Fruit fly (Drosophila melanogaster) whole organism, embryonic: ENCODE data around the gene CG6149.

Source experiments
- ATbp ChIP-seq: fragments of 200-800 bp; sonication (Bioruptor generic); optimal IDR thresholded peaks from 2 replicates; lab custom pipeline; 2017; ENCODE audit warnings: missing biosample characterization, mild to moderate bottlenecking, missing genetic modification characterization, missing genetic modification reagents
- Atf6 ChIP-seq: fragments of 200-800 bp; sonication (Bioruptor generic); IDR thresholded peaks from 2 replicates; pipeline ENCODE4 v1.3.6; 2022; ENCODE audit warnings: missing biosample characterization, missing genetic modification characterization
- Blimp-1 ChIP-seq: fragments of 200-800 bp; sonication (Bioruptor generic); optimal IDR thresholded peaks from 3 replicates; lab custom pipeline; 2018; ENCODE audit warnings: missing biosample characterization, missing genetic modification characterization, mild to moderate bottlenecking, moderate library complexity, missing genetic modification reagents
- CG1233 ChIP-seq: fragments of 200-800 bp; sonication (Bioruptor generic); optimal IDR thresholded peaks from 4 replicates; lab custom pipeline; 2018; ENCODE audit warnings: missing biosample characterization, mild to moderate bottlenecking, missing genetic modification characterization
- CG14710 ChIP-seq: fragments of 200-800 bp; sonication (Bioruptor generic); optimal IDR thresholded peaks from 3 replicates; lab custom pipeline; 2019; ENCODE audit warnings: missing biosample characterization, mild to moderate bottlenecking, missing genetic modification characterization, moderate library complexity
- CG15269 ChIP-seq: fragments of 200-800 bp; sonication (Bioruptor generic); optimal IDR thresholded peaks from 2 replicates; lab custom pipeline; 2018; ENCODE audit warnings: missing biosample characterization, mild to moderate bottlenecking, missing genetic modification characterization, moderate library complexity
- CG16813 ChIP-seq: fragments of 200-800 bp; sonication (Bioruptor generic); IDR thresholded peaks from 3 replicates; pipeline ENCODE4 v1.3.6; 2022; ENCODE audit warnings: missing biosample characterization, missing genetic modification characterization; ENCODE audit not compliant: partially characterized antibody
- CG16815 ChIP-seq: fragments of 200-800 bp; sonication (Bioruptor generic); optimal IDR thresholded peaks from 3 replicates; lab custom pipeline; 2017; ENCODE audit warnings: missing biosample characterization, mild to moderate bottlenecking, missing genetic modification characterization
- CG17361 ChIP-seq: fragments of 200-800 bp; sonication (Bioruptor generic); IDR thresholded peaks from 3 replicates; pipeline ENCODE4 v1.3.6; 2022; ENCODE audit warnings: missing biosample characterization, missing genetic modification characterization
- CG30020 ChIP-seq: fragments of 200-800 bp; optimal IDR thresholded peaks from 2 replicates; lab custom pipeline; 2019; ENCODE audit warnings: missing biosample characterization, mild to moderate bottlenecking, missing genetic modification characterization, moderate library complexity
- CG30403 ChIP-seq: fragments of 200-800 bp; sonication (Bioruptor generic); optimal IDR thresholded peaks from 3 replicates; lab custom pipeline; 2016; ENCODE audit warnings: missing biosample characterization, missing genetic modification characterization
- CG3281 ChIP-seq: fragments of 200-800 bp; sonication (Bioruptor generic); optimal IDR thresholded peaks from 3 replicates; lab custom pipeline; 2017; ENCODE audit warnings: missing biosample characterization, mild to moderate bottlenecking, missing genetic modification characterization
- CG3407 ChIP-seq: fragments of 200-800 bp; sonication (Bioruptor generic); optimal IDR thresholded peaks from 2 replicates; lab custom pipeline; 2018; ENCODE audit warnings: missing biosample characterization, mild to moderate bottlenecking, missing genetic modification characterization
- CG4404 ChIP-seq: fragments of 200-800 bp; sonication (Bioruptor generic); IDR thresholded peaks from 2 replicates; pipeline ENCODE4 v1.3.6; 2022; ENCODE audit warnings: missing biosample characterization, missing genetic modification characterization
- CG4617 ChIP-seq: fragments of 200-800 bp; sonication (Bioruptor generic); optimal IDR thresholded peaks from 3 replicates; lab custom pipeline; 2016; ENCODE audit warnings: missing biosample characterization, missing genetic modification characterization, borderline replicate concordance
- CG4730 ChIP-seq: fragments of 200-800 bp; sonication (Bioruptor generic); IDR thresholded peaks from 2 replicates; pipeline ENCODE4 v1.3.6; 2022; ENCODE audit warnings: missing biosample characterization, missing genetic modification characterization
- CG6813 ChIP-seq: fragments of 200-800 bp; sonication (Bioruptor generic); optimal IDR thresholded peaks from 2 replicates; lab custom pipeline; 2017; ENCODE audit warnings: missing biosample characterization, missing genetic modification characterization, mild to moderate bottlenecking, moderate library complexity, missing genetic modification reagents
- CG7987 ChIP-seq: fragments of 200-800 bp; sonication (Bioruptor generic); optimal IDR thresholded peaks from 2 replicates; lab custom pipeline; 2018; ENCODE audit warnings: missing biosample characterization, mild to moderate bottlenecking, missing genetic modification characterization, moderate library complexity
- CG8944 ChIP-seq: fragments of 200-800 bp; sonication (Bioruptor generic); optimal IDR thresholded peaks from 3 replicates; lab custom pipeline; 2016; ENCODE audit warnings: missing biosample characterization, missing genetic modification characterization
- CG9876 ChIP-seq: fragments of 200-800 bp; sonication (Bioruptor generic); optimal IDR thresholded peaks from 2 replicates; lab custom pipeline; 2016; ENCODE audit warnings: missing biosample characterization, missing genetic modification characterization
- CoRest ChIP-seq: fragments of 200-800 bp; sonication (Bioruptor generic); optimal IDR thresholded peaks from 3 replicates; lab custom pipeline; 2018; ENCODE audit warnings: missing biosample characterization, mild to moderate bottlenecking, missing genetic modification characterization, moderate library complexity
- D19B ChIP-seq: fragments of 200-800 bp; sonication (Bioruptor generic); optimal IDR thresholded peaks from 2 replicates; lab custom pipeline; 2017; ENCODE audit warnings: missing biosample characterization, mild to moderate bottlenecking, missing genetic modification characterization
- Dad ChIP-seq: fragments of 200-800 bp; sonication (Bioruptor generic); optimal IDR thresholded peaks from 3 replicates; lab custom pipeline; 2016; ENCODE audit warnings: missing biosample characterization, missing genetic modification characterization
- E2f1 ChIP-seq: fragments of 200-800 bp; sonication (Bioruptor generic); IDR thresholded peaks from 2 replicates; pipeline ENCODE4 v1.3.6; 2022; ENCODE audit warnings: missing biosample characterization, missing genetic modification characterization
- Ets97D ChIP-seq: fragments of 200-800 bp; sonication (Bioruptor generic); optimal IDR thresholded peaks from 3 replicates; lab custom pipeline; 2016; ENCODE audit warnings: missing biosample characterization, missing genetic modification characterization
- Fer3 ChIP-seq: fragments of 200-800 bp; sonication (Bioruptor generic); optimal IDR thresholded peaks from 2 replicates; lab custom pipeline; 2018; ENCODE audit warnings: missing biosample characterization, mild to moderate bottlenecking, missing genetic modification characterization, moderate library complexity
- HLH3B ChIP-seq: fragments of 200-800 bp; sonication (Bioruptor generic); IDR thresholded peaks from 2 replicates; pipeline ENCODE4 v1.3.6; 2022; ENCODE audit warnings: missing biosample characterization, missing genetic modification characterization
- Hsf ChIP-seq: fragments of 200-800 bp; sonication (Bioruptor generic); optimal IDR thresholded peaks from 3 replicates; lab custom pipeline; 2016; ENCODE audit warnings: missing biosample characterization, missing genetic modification characterization
- Max ChIP-seq: fragments of 200-800 bp; sonication (Bioruptor generic); optimal IDR thresholded peaks from 2 replicates; lab custom pipeline; 2016; ENCODE audit warnings: missing biosample characterization, mild to moderate bottlenecking, missing genetic modification characterization
- Med ChIP-seq: fragments of 200-800 bp; sonication (Bioruptor generic); peaks from one replicate; lab custom pipeline; 2016; ENCODE audit warnings: missing biosample characterization, missing genetic modification characterization, mild to moderate bottlenecking, inconsistent platforms, moderate library complexity
- Nf-YC ChIP-seq: fragments of 200-800 bp; optimal IDR thresholded peaks from 3 replicates; lab custom pipeline; 2019; ENCODE audit warnings: missing biosample characterization, mild to moderate bottlenecking, missing genetic modification characterization, moderate library complexity
- Side ChIP-seq: fragments of 200-800 bp; sonication (Bioruptor generic); optimal IDR thresholded peaks from 2 replicates; lab custom pipeline; 2016; ENCODE audit warnings: missing biosample characterization, missing genetic modification characterization
- Six4 ChIP-seq: fragments of 200-800 bp; sonication (Bioruptor generic); optimal IDR thresholded peaks from 2 replicates; lab custom pipeline; 2016; ENCODE audit warnings: missing biosample characterization, missing genetic modification characterization
- TFAM ChIP-seq: fragments of 200-800 bp; sonication (Bioruptor generic); optimal IDR thresholded peaks from 2 replicates; lab custom pipeline; 2017; ENCODE audit warnings: missing biosample characterization, missing genetic modification characterization, inconsistent platforms
- Xbp1 ChIP-seq: fragments of 200-800 bp; sonication (Bioruptor generic); optimal IDR thresholded peaks from 3 replicates; lab custom pipeline; 2016; ENCODE audit warnings: missing biosample characterization, mild to moderate bottlenecking, missing genetic modification characterization
- abd-A ChIP-seq: fragments of 200-800 bp; sonication (Bioruptor generic); optimal IDR thresholded peaks from 3 replicates; lab custom pipeline; 2019; ENCODE audit warnings: missing biosample characterization, mild to moderate bottlenecking, missing genetic modification characterization, moderate library complexity
- bcd ChIP-seq: fragments of 200-800 bp; sonication (Bioruptor generic); optimal IDR thresholded peaks from 2 replicates; lab custom pipeline; 2017; ENCODE audit warnings: missing biosample characterization, mild to moderate bottlenecking, missing genetic modification characterization
- bsh ChIP-seq, 2 experiments: fragments of 200-800 bp; sonication (Bioruptor generic); optimal IDR thresholded peaks; 2 replicates each; lab custom pipeline; 2017 to 2018; ENCODE audit warnings: mild to moderate bottlenecking in 2 of 2, missing biosample characterization in 2 of 2, missing genetic modification characterization in 2 of 2, moderate library complexity in 1 of 2
- disco-r ChIP-seq: fragments of 200-800 bp; sonication (Bioruptor generic); optimal IDR thresholded peaks from 2 replicates; lab custom pipeline; 2016; ENCODE audit warnings: missing biosample characterization, missing genetic modification characterization
- emc ChIP-seq: fragments of 200-800 bp; sonication (Bioruptor generic); optimal IDR thresholded peaks from 2 replicates; lab custom pipeline; 2016; ENCODE audit warnings: missing biosample characterization, missing genetic modification characterization
- ewg ChIP-seq: fragments of 200-800 bp; sonication (Bioruptor generic); optimal IDR thresholded peaks from 3 replicates; lab custom pipeline; 2017; ENCODE audit warnings: mild to moderate bottlenecking, missing biosample characterization, missing genetic modification reagents, missing genetic modification characterization
- gsb ChIP-seq: fragments of 200-800 bp; sonication (Bioruptor generic); IDR thresholded peaks from 2 replicates; pipeline ENCODE4 v1.3.6; 2022; ENCODE audit warnings: missing biosample characterization, missing genetic modification characterization
- h ChIP-seq: fragments of >200 bp; optimal IDR thresholded peaks from 2 replicates; lab custom pipeline; 2017
- jigr1 ChIP-seq: fragments of 200-800 bp; sonication (Bioruptor generic); IDR thresholded peaks from 3 replicates; pipeline ENCODE4 v1.3.6; 2022; ENCODE audit warnings: missing biosample characterization, missing genetic modification characterization
- knrl ChIP-seq: fragments of 200-800 bp; sonication (Bioruptor generic); IDR thresholded peaks from 3 replicates; pipeline ENCODE4 v1.3.6; 2022; ENCODE audit warnings: missing biosample characterization, missing genetic modification characterization; ENCODE audit not compliant: partially characterized antibody
- lbe ChIP-seq: fragments of 200-800 bp; sonication (Bioruptor generic); optimal IDR thresholded peaks from 2 replicates; lab custom pipeline; 2016; ENCODE audit warnings: missing biosample characterization, mild to moderate bottlenecking, missing genetic modification characterization
- pb ChIP-seq: fragments of 200-800 bp; sonication (Bioruptor generic); optimal IDR thresholded peaks from 3 replicates; lab custom pipeline; 2016; ENCODE audit warnings: missing biosample characterization, missing genetic modification characterization
- sens ChIP-seq: fragments of 200-800 bp; sonication (Bioruptor generic); peaks from one replicate; lab custom pipeline; 2016; ENCODE audit warnings: missing biosample characterization, missing genetic modification characterization
- slbo ChIP-seq: fragments of 200-800 bp; sonication (Bioruptor generic); IDR thresholded peaks from 2 replicates; pipeline ENCODE4 v1.3.6; 2022; ENCODE audit warnings: missing biosample characterization, missing genetic modification characterization
- unpg ChIP-seq: fragments of 200-800 bp; sonication (Bioruptor generic); optimal IDR thresholded peaks from 3 replicates; lab custom pipeline; 2018; ENCODE audit warnings: missing biosample characterization, mild to moderate bottlenecking, missing genetic modification characterization, moderate library complexity
- zf30C ChIP-seq: fragments of 200-800 bp; sonication (Bioruptor generic); optimal IDR thresholded peaks from 3 replicates; lab custom pipeline; 2018; ENCODE audit warnings: missing biosample characterization, mild to moderate bottlenecking, missing genetic modification characterization

CG6149 gene

dm6 chr3L:11483135-11483534 lies 47.9 kb upstream of the CG6149 start (continued):
- peak; percentile 14 for TF ChIP-seq CG3407 (GFP tag; lab: Kevin White, UChicago)
- peak; percentile 23 for TF ChIP-seq CG3281 (GFP tag; lab: Kevin White, UChicago)
- 0 out of 3 replicates have a peak, but pooled peaks have one; percentile 22 for TF ChIP-seq jigr1 (GFP tag; lab: Robert Waterston, UW)
- peak; percentile 11 for TF ChIP-seq CG16815 (GFP tag; lab: Kevin White, UChicago)
- peak; percentile 33 for TF ChIP-seq D19B
- TF ChIP-seq CG16813 (GFP tag; lab: Robert Waterston, UW), result peak; percentile 54; the same call in 2 of the 3 replicates
- peak; percentile 15 for TF ChIP-seq CG8944
- no peak for TF ChIP-seq disco-r (GFP tag; lab: Kevin White, UChicago)
- peak; percentile 57 for TF ChIP-seq CG30403 (GFP tag; lab: Kevin White, UChicago)
- no peak for TF ChIP-seq Nf-YC (tag; lab: Kevin White, UChicago)
- no peak for TF ChIP-seq HLH3B (GFP tag; lab: Robert Waterston, UW)
- TF ChIP-seq zf30C, result no peak
- TF ChIP-seq Hsf (GFP tag; lab: Kevin White, UChicago), result peak; percentile 49
- TF ChIP-seq Ets97D, result no peak
- no peak for TF ChIP-seq Atf6 (GFP tag; lab: Robert Waterston, UW)
- TF ChIP-seq CG4404 (GFP tag; lab: Robert Waterston, UW), result peak; percentile 39; the same call in 1 of the 2 replicates
- peak; percentile 79 for TF ChIP-seq sens (GFP tag; lab: Kevin White, UChicago)
- TF ChIP-seq Max, result no peak
- peak; percentile 20 for TF ChIP-seq Six4 (GFP tag; lab: Kevin White, UChicago)
- peak; percentile 36 for TF ChIP-seq CG14710 (tag; lab: Kevin White, UChicago)
- TF ChIP-seq CG17361 (GFP tag; lab: Robert Waterston, UW), result peak; percentile 61
- no peak for TF ChIP-seq CG4730 (GFP tag; lab: Robert Waterston, UW)
- peak; percentile 2 for TF ChIP-seq Fer3 (tag; lab: Kevin White, UChicago)
- peak; percentile 31 for TF ChIP-seq Xbp1 (GFP tag; lab: Kevin White, UChicago)
- TF ChIP-seq knrl (GFP tag; lab: Robert Waterston, UW), result no peak
- TF ChIP-seq lbe, result no peak
- peak; percentile 89 for TF ChIP-seq Med (GFP tag; lab: Kevin White, UChicago)
- TF ChIP-seq bcd, result peak; percentile 39
- no peak for TF ChIP-seq slbo (GFP tag; lab: Robert Waterston, UW)
- peak; percentile 44 for TF ChIP-seq unpg
- no peak for TF ChIP-seq abd-A (tag; lab: Kevin White, UChicago)
- TF ChIP-seq Dad (GFP tag; lab: Kevin White, UChicago), result no peak
- peak; percentile 42 for TF ChIP-seq CG15269 (tag; lab: Kevin White, UChicago)
- TF ChIP-seq Blimp-1 (GFP tag; lab: Kevin White, UChicago), result peak; percentile 52
- TF ChIP-seq ewg (GFP tag; lab: Kevin White, UChicago), result peak; percentile 9
- TF ChIP-seq bsh (GFP tag; optimal IDR thresholded peaks at IDR 0.05; lab: Kevin White, UChicago), result peak in 1 of 2 experiments; percentile 51
- peak; percentile 7 for TF ChIP-seq emc (GFP tag; lab: Kevin White, UChicago)
- TF ChIP-seq CG6813 (GFP tag; lab: Kevin White, UChicago), result peak; percentile 45
- peak; percentile 39 for TF ChIP-seq pb (GFP tag; lab: Kevin White, UChicago)
- TF ChIP-seq CG4617 (GFP tag; lab: Kevin White, UChicago), result peak; percentile 2
- no peak for TF ChIP-seq CG30020 (tag; lab: Kevin White, UChicago)
- peak; percentile 33 for TF ChIP-seq Side (GFP tag; lab: Kevin White, UChicago)
- no peak for TF ChIP-seq TFAM
- TF ChIP-seq ATbp (GFP tag; lab: Kevin White, UChicago), result peak; percentile 37
- no peak for TF ChIP-seq gsb (GFP tag; lab: Robert Waterston, UW)
- no peak for TF ChIP-seq CG7987 (GFP tag; lab: Kevin White, UChicago)
- TF ChIP-seq CoRest (tag; lab: Kevin White, UChicago), result peak; percentile 27
- peak; percentile 43; the same call in 1 of the 2 replicates for TF ChIP-seq E2f1
- no peak for TF ChIP-seq CG9876 (GFP tag; lab: Kevin White, UChicago)
- no peak for TF ChIP-seq h
- TF ChIP-seq CG1233 (GFP tag; lab: Kevin White, UChicago), result peak; percentile 19
